Fruit fly (Drosophila melanogaster) S2 (cell line): ENCODE data around the gene Cad88C.

Experiments
- CG8478 ChIP-seq: fragments of >200 bp; optimal IDR thresholded peaks from 2 replicates; lab custom pipeline; 2018
- CTCF ChIP-seq, 2 experiments: fragments of >200 bp; optimal IDR thresholded peaks; 2 replicates each; lab custom pipeline; 2018

- TF ChIP-seq CTCF (optimal IDR thresholded peaks at IDR 0.05; lab: Kevin White, UChicago) (no peak), CG8478 (lab: Kevin White, UChicago) (no peak)
Observed at dm6 chr3R:14586480-14587443, 43.5 kb upstream of the Cad88C start.
